Worm (Caenorhabditis elegans): ENCODE data around the gene F29G6.1.

The F29G6.1 gene

DNA sequence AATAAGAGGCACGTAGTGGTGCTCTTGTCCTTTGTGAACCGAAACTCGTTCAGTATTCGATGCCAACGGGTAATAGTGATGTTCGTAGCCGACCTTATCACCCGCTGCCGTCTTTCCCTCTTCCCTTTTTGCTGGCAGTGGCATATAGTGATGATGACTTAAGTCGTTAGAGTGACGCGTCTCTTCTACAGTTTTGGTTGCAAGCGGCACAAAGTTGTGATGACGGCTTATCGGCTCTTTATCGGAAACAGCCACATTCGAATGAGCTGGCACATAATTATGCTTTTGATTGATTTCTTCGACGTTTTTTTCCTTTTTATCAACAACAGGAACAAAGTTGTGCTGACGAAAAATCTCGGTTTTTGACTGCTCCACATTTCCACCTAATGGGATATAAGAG is 13.3 kb downstream of the F29G6.1 start:
- TF ChIP-seq cog-1 (tag; optimal IDR thresholded peaks at IDR 0.05), result no peak
- no peak for TF ChIP-seq klf-2 (GFP tag; conservative IDR thresholded peaks at IDR 0.05)
- no peak for TF ChIP-seq ztf-23 (GFP tag; IDR thresholded peaks at IDR 0.05)
- no peak for TF ChIP-seq ztf-29 (GFP tag; IDR thresholded peaks at IDR 0.05)
- no peak for TF ChIP-seq T22C8.4 (GFP tag; IDR thresholded peaks at IDR 0.05)
- TF ChIP-seq flt-1 (GFP tag; IDR thresholded peaks at IDR 0.05), result no peak
- no peak for TF ChIP-seq tab-1 (GFP tag; IDR thresholded peaks at IDR 0.05)
- TF ChIP-seq ref-1 (GFP tag; conservative IDR thresholded peaks at IDR 0.05), result no peak
- no peak for TF ChIP-seq med-1 (GFP tag; optimal IDR thresholded peaks at IDR 0.05; ENCODE audit: insufficient read depth)

DNA sequence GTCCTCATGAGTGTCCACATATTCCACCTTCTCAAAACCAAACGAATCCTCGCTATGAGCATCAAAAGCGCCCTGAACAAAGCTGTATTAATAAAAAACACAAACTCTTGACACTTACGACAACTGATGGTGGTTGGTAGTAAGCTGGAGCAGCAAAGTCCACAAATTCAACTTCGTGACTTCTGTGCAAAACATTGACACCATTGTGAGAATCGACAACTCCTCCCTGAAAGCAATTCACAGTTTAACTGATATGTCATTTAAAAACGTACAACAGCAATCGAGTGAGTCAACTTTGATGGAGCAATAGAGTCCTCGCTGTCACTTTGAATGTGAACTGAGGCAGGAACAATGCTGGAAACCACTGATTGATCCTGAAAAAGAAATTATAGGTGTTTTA is 15.4 kb downstream of the F29G6.1 start:
- TF ChIP-seq cog-1 (tag; optimal IDR thresholded peaks at IDR 0.05), result no peak
- no peak for TF ChIP-seq flt-1 (GFP tag; IDR thresholded peaks at IDR 0.05)
- no peak for TF ChIP-seq ztf-23 (GFP tag; IDR thresholded peaks at IDR 0.05)
- no peak for TF ChIP-seq med-1 (GFP tag; optimal IDR thresholded peaks at IDR 0.05; ENCODE audit: insufficient read depth)
- no peak for TF ChIP-seq tab-1 (GFP tag; IDR thresholded peaks at IDR 0.05)
- TF ChIP-seq ref-1 (GFP tag; conservative IDR thresholded peaks at IDR 0.05), result no peak
- TF ChIP-seq klf-2 (GFP tag; conservative IDR thresholded peaks at IDR 0.05), result no peak
- no peak for TF ChIP-seq ztf-29 (GFP tag; IDR thresholded peaks at IDR 0.05)
- no peak for TF ChIP-seq T22C8.4 (GFP tag; IDR thresholded peaks at IDR 0.05)

DNA sequence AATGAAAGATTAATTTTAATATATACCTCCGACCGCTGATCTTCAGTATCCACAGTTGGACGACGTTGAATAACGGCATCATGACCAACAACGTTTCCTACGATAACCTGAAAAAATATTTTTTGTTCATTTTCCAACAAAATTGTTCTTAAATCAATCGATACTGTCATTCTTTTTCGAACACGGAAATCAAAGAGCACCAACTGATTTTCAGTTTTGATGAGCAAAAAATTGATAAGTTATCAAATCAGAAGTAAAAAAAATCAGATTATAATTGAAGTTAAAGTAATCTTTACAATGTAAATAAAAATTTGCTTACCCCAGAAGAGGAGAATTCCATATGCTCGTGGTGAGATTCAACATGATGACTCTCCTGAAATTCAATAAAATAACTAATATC is 16.3 kb downstream of the F29G6.1 start:
- TF ChIP-seq ztf-29 (GFP tag; IDR thresholded peaks at IDR 0.05), result no peak
- no peak for TF ChIP-seq ref-1 (GFP tag; conservative IDR thresholded peaks at IDR 0.05)
- no peak for TF ChIP-seq cog-1 (tag; optimal IDR thresholded peaks at IDR 0.05)
- no peak for TF ChIP-seq ztf-23 (GFP tag; IDR thresholded peaks at IDR 0.05)
- no peak for TF ChIP-seq med-1 (GFP tag; optimal IDR thresholded peaks at IDR 0.05; ENCODE audit: insufficient read depth)
- TF ChIP-seq tab-1 (GFP tag; IDR thresholded peaks at IDR 0.05), result no peak
- TF ChIP-seq T22C8.4 (GFP tag; IDR thresholded peaks at IDR 0.05), result no peak
- TF ChIP-seq flt-1 (GFP tag; IDR thresholded peaks at IDR 0.05), result no peak
- no peak for TF ChIP-seq klf-2 (GFP tag; conservative IDR thresholded peaks at IDR 0.05)

DNA sequence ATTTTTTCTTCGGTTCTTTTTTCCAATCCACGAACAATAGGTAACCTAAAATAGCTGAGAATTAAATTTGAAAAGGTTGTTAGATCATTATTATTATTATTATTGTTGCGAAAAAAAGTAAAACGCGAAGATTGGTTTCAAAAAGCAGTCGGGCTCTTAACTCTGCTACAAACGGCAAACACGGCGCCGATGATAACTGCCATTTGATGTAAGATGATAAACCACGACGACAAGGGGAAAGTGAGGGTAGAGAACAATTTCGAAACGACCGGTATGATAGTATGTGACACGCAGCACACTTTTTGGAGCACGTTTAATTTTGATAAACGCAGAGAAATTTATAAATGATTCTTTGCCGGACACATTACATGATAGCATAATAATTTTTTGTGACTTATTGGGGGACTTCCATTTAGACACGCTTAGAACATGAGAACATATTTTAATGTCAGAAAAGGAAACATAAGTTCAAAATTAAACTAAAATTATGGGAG is 17.0 kb downstream of the F29G6.1 start, which contains the start of gene hpo-34:
Gene hpo-34, minus strand, starts transcription at position 51 of the 494 bp plus-strand sequence.
- TF ChIP-seq tab-1 (GFP tag; IDR thresholded peaks at IDR 0.05) (no peak), med-1 (GFP tag; optimal IDR thresholded peaks at IDR 0.05; ENCODE audit: insufficient read depth) (no peak), ztf-23 (GFP tag; IDR thresholded peaks at IDR 0.05) (no peak), klf-2 (GFP tag; conservative IDR thresholded peaks at IDR 0.05) (no peak), cog-1 (tag; optimal IDR thresholded peaks at IDR 0.05) (no peak), ref-1 (GFP tag; conservative IDR thresholded peaks at IDR 0.05) (no peak), flt-1 (GFP tag; IDR thresholded peaks at IDR 0.05) (no peak), ztf-29 (GFP tag; IDR thresholded peaks at IDR 0.05) (no peak), T22C8.4 (GFP tag; IDR thresholded peaks at IDR 0.05) (no peak)

DNA sequence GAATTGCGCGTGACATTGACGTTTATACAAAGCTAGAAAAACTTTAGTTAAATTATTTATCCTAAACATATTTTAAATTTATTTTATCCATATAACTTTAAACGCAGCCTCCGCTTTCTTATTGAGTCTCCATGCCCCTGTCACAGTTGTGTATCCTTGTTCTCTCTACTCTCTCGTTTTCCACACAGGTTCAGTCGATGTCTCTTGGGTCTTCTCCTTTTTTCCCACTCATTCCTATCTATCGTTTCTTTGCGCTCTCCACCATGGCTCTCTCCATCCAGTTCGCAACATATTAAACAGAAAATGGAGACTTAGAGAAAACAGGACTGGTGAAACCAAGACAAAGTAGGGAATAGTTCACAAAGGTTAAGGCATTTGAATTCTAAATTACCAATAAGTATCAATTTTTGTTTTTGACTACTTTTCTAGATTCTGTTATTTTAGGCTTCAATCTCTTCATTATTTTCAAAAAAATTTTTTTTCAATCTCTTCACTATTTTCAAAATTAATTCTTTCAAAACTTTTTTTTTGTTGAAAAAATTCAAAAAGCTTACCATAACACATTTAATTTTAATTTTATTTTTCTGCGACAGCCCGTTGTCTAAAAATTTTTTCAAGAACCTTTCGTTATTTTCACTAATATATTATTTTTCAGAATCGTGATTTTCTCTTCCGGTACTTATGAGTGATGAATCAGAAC is 20.1 kb downstream of the F29G6.1 start, which contains the start of gene sdc-2:
Gene sdc-2, plus strand, starts transcription at position 650 of the 700 bp plus-strand sequence.
- TF ChIP-seq flt-1 (GFP tag; IDR thresholded peaks at IDR 0.05), result 0 out of 2 replicates have a peak, but pooled peaks have one; percentile 7
- TF ChIP-seq tab-1 (GFP tag; IDR thresholded peaks at IDR 0.05), result no peak
- peak; percentile 59 for TF ChIP-seq cog-1 (tag; optimal IDR thresholded peaks at IDR 0.05)

DNA sequence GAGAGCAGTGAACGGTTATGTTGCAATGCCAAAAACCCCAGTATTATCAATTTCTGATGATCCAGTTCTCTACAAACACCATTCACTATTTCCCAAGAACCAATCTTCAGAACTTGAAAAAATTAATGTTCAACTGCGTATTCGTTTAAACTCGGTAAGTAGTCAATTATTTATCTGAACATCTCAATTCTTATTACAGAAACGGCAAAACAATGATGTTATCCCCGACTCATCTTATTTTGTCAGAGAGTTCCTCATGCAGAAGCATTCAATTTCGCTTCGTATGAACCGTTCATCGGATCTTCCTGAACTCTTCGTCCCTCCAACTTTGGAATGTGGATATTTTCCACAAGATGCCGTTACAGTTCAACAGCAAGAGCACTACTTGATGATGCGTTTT is 21.6 kb downstream of the F29G6.1 start:
- TF ChIP-seq flt-1 (GFP tag; IDR thresholded peaks at IDR 0.05) (no peak), T22C8.4 (GFP tag; IDR thresholded peaks at IDR 0.05) (no peak), tab-1 (GFP tag; IDR thresholded peaks at IDR 0.05) (no peak), ref-1 (GFP tag; conservative IDR thresholded peaks at IDR 0.05) (no peak), ztf-29 (GFP tag; IDR thresholded peaks at IDR 0.05) (no peak), med-1 (GFP tag; optimal IDR thresholded peaks at IDR 0.05; ENCODE audit: insufficient read depth) (no peak)

DNA sequence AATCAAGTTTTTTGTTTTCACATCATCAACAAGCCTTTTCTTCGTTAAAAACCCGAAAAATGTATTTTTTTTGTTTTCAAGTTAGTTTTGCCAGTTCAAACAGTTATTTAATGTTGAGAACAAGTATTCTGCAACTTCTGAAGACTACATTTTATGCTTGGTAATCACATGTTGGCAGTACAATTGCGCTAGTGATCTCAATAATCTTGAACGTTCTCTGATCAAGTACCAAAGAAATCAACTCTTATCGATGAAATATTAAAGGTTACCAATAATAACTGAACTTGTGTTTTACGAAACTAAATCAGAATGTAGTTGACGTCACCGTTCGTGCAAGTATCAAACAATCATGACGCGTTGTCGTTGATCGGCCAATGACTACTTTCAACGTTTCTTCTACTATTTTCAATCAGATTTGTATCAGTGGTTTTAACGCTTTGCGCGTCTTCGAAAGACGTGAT is 31.5 kb downstream of the F29G6.1 start, which contains the start of gene C35C5.8:
Gene C35C5.8, plus strand, starts transcription at position 51 of the 461 bp plus-strand sequence.
- TF ChIP-seq tab-1 (GFP tag; IDR thresholded peaks at IDR 0.05) (no peak), flt-1 (GFP tag; IDR thresholded peaks at IDR 0.05) (no peak), cog-1 (tag; optimal IDR thresholded peaks at IDR 0.05) (no peak), ztf-23 (GFP tag; IDR thresholded peaks at IDR 0.05) (no peak)

DNA sequence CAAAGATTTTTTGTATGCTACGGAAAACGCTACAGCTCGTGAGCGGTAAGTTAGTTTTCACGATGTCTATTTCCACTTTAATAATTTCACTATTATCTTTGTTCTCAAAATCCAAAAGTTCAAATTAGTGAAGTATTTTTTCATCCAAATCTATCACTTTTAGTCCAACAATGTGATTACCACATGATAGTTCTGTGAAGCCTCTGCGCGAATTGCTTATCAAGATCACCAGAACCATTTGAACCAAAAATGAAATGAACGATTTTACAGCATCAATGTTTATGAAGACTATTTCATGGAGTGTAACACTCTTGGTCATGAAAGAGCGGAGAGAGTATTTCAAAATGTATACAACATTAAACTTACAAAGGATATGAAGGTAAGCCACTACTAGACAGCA is 32.4 kb downstream of the F29G6.1 start:
- no peak for TF ChIP-seq klf-2 (GFP tag; conservative IDR thresholded peaks at IDR 0.05)
- TF ChIP-seq ztf-29 (GFP tag; IDR thresholded peaks at IDR 0.05), result no peak
- TF ChIP-seq T22C8.4 (GFP tag; IDR thresholded peaks at IDR 0.05), result no peak
- TF ChIP-seq tab-1 (GFP tag; IDR thresholded peaks at IDR 0.05), result no peak
- no peak for TF ChIP-seq cog-1 (tag; optimal IDR thresholded peaks at IDR 0.05)
- TF ChIP-seq ztf-23 (GFP tag; IDR thresholded peaks at IDR 0.05), result no peak
- no peak for TF ChIP-seq med-1 (GFP tag; optimal IDR thresholded peaks at IDR 0.05; ENCODE audit: insufficient read depth)
- no peak for TF ChIP-seq ref-1 (GFP tag; conservative IDR thresholded peaks at IDR 0.05)
- TF ChIP-seq flt-1 (GFP tag; IDR thresholded peaks at IDR 0.05), result no peak

DNA sequence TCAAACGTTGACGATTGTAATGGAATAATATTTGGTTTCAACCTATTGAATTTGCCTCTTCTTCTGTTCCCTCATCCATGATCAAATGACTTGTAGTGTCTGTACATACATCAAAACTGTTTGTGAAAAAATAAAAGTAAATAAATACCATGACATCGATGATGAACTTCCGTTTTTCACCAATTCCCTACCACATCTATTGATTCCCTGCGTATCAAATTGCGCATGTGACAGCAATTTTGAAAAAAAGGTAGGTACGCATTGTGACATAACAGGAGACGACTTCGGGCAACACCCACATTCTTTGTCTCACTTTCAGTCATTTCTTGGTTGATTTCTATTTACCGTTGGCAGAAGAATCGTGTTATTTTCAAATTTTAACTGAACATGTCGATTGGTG is 34.3 kb downstream of the F29G6.1 start, which contains the start of gene C35C5.9:
Gene C35C5.9, plus strand, starts transcription at position 161 of the 400 bp plus-strand sequence.
- TF ChIP-seq T22C8.4 (GFP tag; IDR thresholded peaks at IDR 0.05) (no peak), tab-1 (GFP tag; IDR thresholded peaks at IDR 0.05) (no peak), ztf-23 (GFP tag; IDR thresholded peaks at IDR 0.05) (no peak), flt-1 (GFP tag; IDR thresholded peaks at IDR 0.05) (no peak), med-1 (GFP tag; optimal IDR thresholded peaks at IDR 0.05; ENCODE audit: insufficient read depth) (no peak), cog-1 (tag; optimal IDR thresholded peaks at IDR 0.05) (no peak), ref-1 (GFP tag; conservative IDR thresholded peaks at IDR 0.05) (no peak), ztf-29 (GFP tag; IDR thresholded peaks at IDR 0.05) (no peak), klf-2 (GFP tag; conservative IDR thresholded peaks at IDR 0.05) (no peak)
